Fruit fly (Drosophila melanogaster) whole organism, embryonic: ENCODE data around the gene CG17028.

ENCODE experiments used
- CG10209 ChIP-seq: fragments of 200-800 bp; sonication (Bioruptor generic); optimal IDR thresholded peaks from 3 replicates; lab custom pipeline; 2017; ENCODE audit warnings: missing biosample characterization, mild to moderate bottlenecking, missing genetic modification characterization, missing genetic modification reagents
- CG10267 ChIP-seq: fragments of 200-800 bp; sonication (Bioruptor generic); optimal IDR thresholded peaks from 2 replicates; lab custom pipeline; 2018; ENCODE audit warnings: missing biosample characterization, mild to moderate bottlenecking, missing genetic modification characterization, moderate library complexity
- CG10654 ChIP-seq: fragments of 200-800 bp; sonication (Bioruptor generic); optimal IDR thresholded peaks from 2 replicates; lab custom pipeline; 2016; ENCODE audit warnings: missing biosample characterization, missing genetic modification characterization
- CG11247 ChIP-seq: fragments of 200-800 bp; sonication (Bioruptor generic); IDR thresholded peaks from 2 replicates; pipeline ENCODE4 v1.3.6; 2022; ENCODE audit warnings: missing biosample characterization, missing genetic modification characterization
- CG12104 ChIP-seq: fragments of 200-800 bp; sonication (Bioruptor generic); optimal IDR thresholded peaks from 3 replicates; lab custom pipeline; 2016; ENCODE audit warnings: missing biosample characterization, missing genetic modification characterization
- CG12391 ChIP-seq: fragments of 200-800 bp; sonication (Bioruptor generic); optimal IDR thresholded peaks from 3 replicates; lab custom pipeline; 2018; ENCODE audit warnings: missing biosample characterization, mild to moderate bottlenecking, missing genetic modification characterization, moderate library complexity
- CG12769 ChIP-seq: fragments of 200-800 bp; sonication (Bioruptor generic); optimal IDR thresholded peaks from 2 replicates; lab custom pipeline; 2019; ENCODE audit warnings: missing biosample characterization, mild to moderate bottlenecking, missing genetic modification characterization, moderate library complexity
- CG14050 ChIP-seq: fragments of 200-800 bp; sonication (Bioruptor generic); IDR thresholded peaks from 3 replicates; pipeline ENCODE4 v1.3.6; 2022; ENCODE audit warnings: missing biosample characterization, missing genetic modification characterization
- CG18476 ChIP-seq: fragments of 200-800 bp; sonication (Bioruptor generic); optimal IDR thresholded peaks from 2 replicates; lab custom pipeline; 2016; ENCODE audit warnings: missing biosample characterization, mild to moderate bottlenecking, missing genetic modification characterization
- CG30431 ChIP-seq: fragments of 200-800 bp; sonication (Bioruptor generic); optimal IDR thresholded peaks from 2 replicates; lab custom pipeline; 2017; ENCODE audit warnings: missing biosample characterization, missing genetic modification characterization
- CG34224 ChIP-seq: fragments of 200-800 bp; sonication (Bioruptor generic); IDR thresholded peaks from 3 replicates; pipeline ENCODE4 v1.3.6; 2022; ENCODE audit warnings: missing biosample characterization, missing genetic modification characterization; ENCODE audit not compliant: partially characterized antibody
- CG42726 ChIP-seq: fragments of 200-800 bp; sonication (Bioruptor generic); IDR thresholded peaks from 2 replicates; pipeline ENCODE4 v1.3.6; 2022; ENCODE audit warnings: missing biosample characterization, missing genetic modification characterization; ENCODE audit not compliant: partially characterized antibody
- CG4282 ChIP-seq: fragments of 200-800 bp; sonication (Bioruptor generic); optimal IDR thresholded peaks from 2 replicates; lab custom pipeline; 2016; ENCODE audit warnings: missing biosample characterization, missing genetic modification characterization
- CG6765 ChIP-seq: fragments of 200-800 bp; sonication (Bioruptor generic); optimal IDR thresholded peaks from 3 replicates; lab custom pipeline; 2017; ENCODE audit warnings: missing biosample characterization, mild to moderate bottlenecking, missing genetic modification characterization
- CG7987 ChIP-seq: fragments of 200-800 bp; sonication (Bioruptor generic); optimal IDR thresholded peaks from 2 replicates; lab custom pipeline; 2018; ENCODE audit warnings: missing biosample characterization, mild to moderate bottlenecking, missing genetic modification characterization, moderate library complexity
- CG9797 ChIP-seq: fragments of 200-800 bp; sonication (Bioruptor generic); optimal IDR thresholded peaks from 3 replicates; lab custom pipeline; 2018; ENCODE audit warnings: missing biosample characterization, mild to moderate bottlenecking, missing genetic modification characterization
- CG9932 ChIP-seq: fragments of 200-800 bp; sonication (Bioruptor generic); IDR thresholded peaks from 2 replicates; pipeline ENCODE4 v1.3.6; 2022; ENCODE audit warnings: missing biosample characterization, missing genetic modification characterization
- Camta ChIP-seq: fragments of 200-800 bp; sonication (Bioruptor generic); optimal IDR thresholded peaks from 2 replicates; lab custom pipeline; 2016; ENCODE audit warnings: missing biosample characterization, missing genetic modification characterization
- Fer1 ChIP-seq: fragments of 200-800 bp; sonication (Bioruptor generic); optimal IDR thresholded peaks from 2 replicates; lab custom pipeline; 2017; ENCODE audit warnings: missing biosample characterization, mild to moderate bottlenecking, missing genetic modification characterization
- Fer3 ChIP-seq: fragments of 200-800 bp; sonication (Bioruptor generic); optimal IDR thresholded peaks from 2 replicates; lab custom pipeline; 2018; ENCODE audit warnings: missing biosample characterization, mild to moderate bottlenecking, missing genetic modification characterization, moderate library complexity
- GATAe ChIP-seq: fragments of 200-800 bp; sonication (Bioruptor generic); conservative IDR thresholded peaks from 2 replicates; pipeline ENCODE4 v1.3.6; 2022; ENCODE audit warnings: missing biosample characterization, missing genetic modification characterization
- Gsc ChIP-seq: fragments of 200-800 bp; sonication (Bioruptor generic); IDR thresholded peaks from 2 replicates; pipeline ENCODE4 v1.3.6; 2022; ENCODE audit warnings: missing biosample characterization, missing genetic modification characterization
- Gug ChIP-seq: fragments of 200-800 bp; sonication (Bioruptor generic); IDR thresholded peaks from 4 replicates; pipeline ENCODE4 v1.3.6; 2022; ENCODE audit warnings: missing biosample characterization, missing genetic modification characterization
- NfI ChIP-seq: fragments of 200-800 bp; sonication (Bioruptor generic); optimal IDR thresholded peaks from 3 replicates; lab custom pipeline; 2018; ENCODE audit warnings: missing biosample characterization, mild to moderate bottlenecking, missing genetic modification characterization, moderate library complexity
- Spps ChIP-seq: fragments of 200-800 bp; sonication (Bioruptor generic); optimal IDR thresholded peaks from 2 replicates; lab custom pipeline; 2018; ENCODE audit warnings: missing biosample characterization, mild to moderate bottlenecking, missing genetic modification characterization
- Tbp ChIP-seq: fragments of >200 bp; optimal IDR thresholded peaks from 2 replicates; lab custom pipeline; 2018; ENCODE audit warnings: missing biosample characterization, missing genetic modification characterization
- YL-1 ChIP-seq: fragments of 200-800 bp; sonication (Bioruptor generic); optimal IDR thresholded peaks from 3 replicates; lab custom pipeline; 2017; ENCODE audit warnings: missing biosample characterization, mild to moderate bottlenecking, missing genetic modification characterization
- bigmax ChIP-seq: fragments of 200-800 bp; sonication (Bioruptor generic); optimal IDR thresholded peaks from 2 replicates; lab custom pipeline; 2018; ENCODE audit warnings: missing biosample characterization, mild to moderate bottlenecking, missing genetic modification characterization
- corto ChIP-seq: fragments of 200-800 bp; sonication (Bioruptor generic); optimal IDR thresholded peaks from 2 replicates; lab custom pipeline; 2016; ENCODE audit warnings: missing biosample characterization, mild to moderate bottlenecking, missing genetic modification characterization, moderate library complexity
- da ChIP-seq: fragments of 200-800 bp; sonication (Bioruptor generic); optimal IDR thresholded peaks from 2 replicates; lab custom pipeline; 2016; ENCODE audit warnings: missing biosample characterization, missing genetic modification characterization
- dati ChIP-seq: fragments of 200-800 bp; sonication (Bioruptor generic); IDR thresholded peaks from 2 replicates; pipeline ENCODE4 v1.3.6; 2022; ENCODE audit warnings: missing biosample characterization, missing genetic modification characterization
- dimm ChIP-seq: fragments of 200-800 bp; sonication (Bioruptor generic); IDR thresholded peaks from 2 replicates; pipeline ENCODE4 v1.3.6; 2022; ENCODE audit warnings: missing biosample characterization, missing genetic modification characterization
- dmrt11E ChIP-seq: fragments of 200-800 bp; sonication (Bioruptor generic); optimal IDR thresholded peaks from 3 replicates; lab custom pipeline; 2018; ENCODE audit warnings: missing biosample characterization, mild to moderate bottlenecking, missing genetic modification characterization, moderate library complexity
- dmrt99B ChIP-seq: fragments of 200-800 bp; sonication (Bioruptor generic); optimal IDR thresholded peaks from 2 replicates; lab custom pipeline; 2018; ENCODE audit warnings: missing biosample characterization, mild to moderate bottlenecking, missing genetic modification characterization, moderate library complexity
- fru ChIP-seq: fragments of >200 bp; optimal IDR thresholded peaks from 2 replicates; lab custom pipeline; 2017
- ham ChIP-seq: fragments of 200-800 bp; sonication (Bioruptor generic); IDR thresholded peaks from 2 replicates; pipeline ENCODE4 v1.3.6; 2022; ENCODE audit warnings: missing biosample characterization, missing genetic modification characterization
- inv ChIP-seq: fragments of 200-800 bp; sonication (Bioruptor generic); IDR thresholded peaks from 2 replicates; pipeline ENCODE4 v1.3.6; 2022; ENCODE audit warnings: missing biosample characterization, missing genetic modification characterization; ENCODE audit not compliant: partially characterized antibody
- jing ChIP-seq: fragments of 200-800 bp; sonication (Bioruptor generic); optimal IDR thresholded peaks from 2 replicates; lab custom pipeline; 2018; ENCODE audit warnings: missing biosample characterization, mild to moderate bottlenecking, missing genetic modification characterization
- luna ChIP-seq: fragments of 200-800 bp; sonication (Bioruptor generic); optimal IDR thresholded peaks from 2 replicates; lab custom pipeline; 2016; ENCODE audit warnings: missing biosample characterization, missing genetic modification characterization
- maf-S ChIP-seq: fragments of 200-800 bp; sonication (Bioruptor generic); optimal IDR thresholded peaks from 2 replicates; lab custom pipeline; 2016; ENCODE audit warnings: missing biosample characterization, missing genetic modification characterization
- mam ChIP-seq: fragments of 200-800 bp; sonication (Bioruptor generic); optimal IDR thresholded peaks from 3 replicates; lab custom pipeline; 2016; ENCODE audit warnings: missing biosample characterization, missing genetic modification characterization
- onecut ChIP-seq: fragments of 200-800 bp; sonication (Bioruptor generic); IDR thresholded peaks from 2 replicates; pipeline ENCODE4 v1.3.6; 2022; ENCODE audit warnings: missing biosample characterization, missing genetic modification characterization
- repo ChIP-seq: fragments of 200-800 bp; sonication (Bioruptor generic); optimal IDR thresholded peaks from 2 replicates; lab custom pipeline; 2016; ENCODE audit warnings: missing biosample characterization, missing genetic modification characterization
- sc ChIP-seq, 3 experiments: fragments of >200 bp in 2 of 3; fragments of 200-800 bp in 1 of 3; sonication (Bioruptor generic) in 1 of 3; optimal IDR thresholded peaks; 2 replicates in 2 of 3; 3 replicates in 1 of 3; lab custom pipeline; 2017; ENCODE audit warnings: mild to moderate bottlenecking in 1 of 3, missing biosample characterization in 1 of 3, missing genetic modification characterization in 1 of 3, missing genetic modification reagents in 1 of 3
- shn ChIP-seq: fragments of 200-800 bp; sonication (Bioruptor generic); optimal IDR thresholded peaks from 3 replicates; lab custom pipeline; 2016; ENCODE audit warnings: missing biosample characterization, missing genetic modification characterization
- sisA ChIP-seq: fragments of 200-800 bp; sonication (Bioruptor generic); IDR thresholded peaks from 2 replicates; pipeline ENCODE4 v1.3.6; 2022; ENCODE audit warnings: missing biosample characterization, missing genetic modification characterization
- stc ChIP-seq: fragments of 200-800 bp; sonication (Bioruptor generic); IDR thresholded peaks from 2 replicates; pipeline ENCODE4 v1.3.6; 2022; ENCODE audit warnings: missing biosample characterization, missing genetic modification characterization
- vvl ChIP-seq: fragments of 200-800 bp; sonication (Bioruptor generic); IDR thresholded peaks from 2 replicates; pipeline ENCODE4 v1.3.6; 2022; ENCODE audit warnings: missing biosample characterization, missing genetic modification characterization
- yki ChIP-seq: fragments of >200 bp; optimal IDR thresholded peaks from 3 replicates; lab custom pipeline; 2018

Gene CG17028

DNA sequence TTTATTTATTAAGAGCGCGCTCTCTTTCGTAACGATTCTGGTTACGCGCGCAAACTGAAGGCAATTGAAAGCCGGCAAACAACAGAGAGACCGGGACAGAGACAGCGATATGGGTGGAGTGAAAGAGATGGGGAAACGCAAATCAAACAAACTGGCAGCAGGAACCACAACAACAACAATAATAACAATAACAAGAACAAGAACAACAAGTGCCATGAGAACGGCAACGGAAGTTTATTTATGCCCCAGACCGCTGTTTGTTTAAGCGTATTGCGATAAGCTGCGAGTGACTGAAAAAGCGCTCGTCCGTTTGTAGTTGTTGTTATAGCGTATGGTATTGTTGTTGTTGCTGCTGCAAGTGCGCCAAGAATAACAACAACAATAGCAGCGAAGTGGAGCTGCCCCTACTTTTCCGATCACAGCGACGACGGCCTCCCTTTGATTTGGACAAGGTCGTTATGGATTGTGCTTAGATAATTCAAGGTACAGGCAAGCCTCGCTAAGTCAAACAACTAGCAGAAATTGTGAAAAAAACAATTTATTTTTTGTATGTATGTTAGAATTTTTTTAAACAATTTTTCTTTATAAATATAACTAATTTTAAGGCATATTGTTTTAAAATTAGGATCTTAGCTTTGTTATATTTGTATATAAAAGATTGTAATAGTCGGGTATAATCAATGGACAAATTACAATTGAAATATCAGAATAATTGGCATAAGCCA, 47.9 kb downstream of the CG17028 start (continued):
- TF ChIP-seq CG18476 (peak; percentile 48), CG10654 (GFP tag; lab: Kevin White, UChicago) (peak; percentile 34), mam (GFP tag; lab: Kevin White, UChicago) (no peak), CG7987 (GFP tag; lab: Kevin White, UChicago) (peak; percentile 66), CG12391 (tag; lab: Kevin White, UChicago) (peak; percentile 26), repo (peak; percentile 56), YL-1 (GFP tag; lab: Kevin White, UChicago) (peak; percentile 31), Fer1 (GFP tag; lab: Kevin White, UChicago) (peak; percentile 54), GATAe (GFP tag; lab: Robert Waterston, UW) (no peak), sisA (GFP tag; lab: Robert Waterston, UW) (peak; percentile 33; the same call in 1 of the 2 replicates), CG9932 (GFP tag; lab: Robert Waterston, UW) (no peak; the same call in none of the 2 replicates), fru (lab: Kevin White, UChicago) (no peak), CG30431 (no peak), ham (GFP tag; lab: Robert Waterston, UW) (no peak; the same call in 1 of the 2 replicates), Camta (peak; percentile 55), yki (lab: Kevin White, UChicago) (no peak), CG42726 (GFP tag; lab: Robert Waterston, UW) (no peak), da (peak; percentile 18), dmrt99B (tag; lab: Kevin White, UChicago) (peak; percentile 28), bigmax (GFP tag; lab: Kevin White, UChicago) (peak; percentile 34), CG10267 (tag; lab: Kevin White, UChicago) (no peak), CG14050 (peak; percentile 32; the same call in 1 of the 3 replicates), NfI (GFP tag; lab: Kevin White, UChicago) (peak; percentile 42), CG6765 (peak; percentile 31), CG4282 (GFP tag; lab: Kevin White, UChicago) (peak; percentile 39), vvl (GFP tag; lab: Robert Waterston, UW) (peak; percentile 74), dimm (no peak), CG12104 (GFP tag; lab: Kevin White, UChicago) (peak; percentile 0), inv (GFP tag; lab: Robert Waterston, UW) (no peak), Tbp (GFP tag; lab: Kevin White, UChicago) (no peak), luna (GFP tag; lab: Kevin White, UChicago) (peak; percentile 14), CG11247 (GFP tag; lab: Robert Waterston, UW) (peak; percentile 69; the same call in 1 of the 2 replicates), CG10209 (peak; percentile 70), Gug (GFP tag; lab: Robert Waterston, UW) (no peak; the same call in 3 of the 4 replicates), Spps (tag; lab: Kevin White, UChicago) (peak; percentile 72), CG9797 (GFP tag; lab: Kevin White, UChicago) (peak; percentile 2), shn (GFP tag; lab: Kevin White, UChicago) (peak; percentile 56), Fer3 (tag; lab: Kevin White, UChicago) (no peak), corto (GFP tag; lab: Kevin White, UChicago) (no peak), CG34224 (GFP tag; lab: Robert Waterston, UW) (no peak), maf-S (GFP tag; lab: Kevin White, UChicago) (peak; percentile 26), jing (GFP tag; lab: Kevin White, UChicago) (no peak), dati (no peak), sc (optimal IDR thresholded peaks at IDR 0.05; lab: Kevin White, UChicago) (no peak), sc (GFP tag; optimal IDR thresholded peaks at IDR 0.05; lab: Kevin White, UChicago) (peak; percentile 77), CG12769 (peak; percentile 70), dmrt11E (tag; lab: Kevin White, UChicago) (peak; percentile 72), Gsc (no peak), onecut (GFP tag; lab: Robert Waterston, UW) (peak; percentile 68), stc (GFP tag; lab: Robert Waterston, UW) (peak; percentile 50; the same call in 1 of the 2 replicates)
